Fruit fly (Drosophila melanogaster) whole organism, embryonic: ENCODE data around the gene CG8236.
A peak's percentile ranks its signal among the peaks of the same experiment; 100 is the strongest.

ENCODE experiments used
- ATbp ChIP-seq: fragments of 200-800 bp; sonication (Bioruptor generic); optimal IDR thresholded peaks from 2 replicates; lab custom pipeline; 2017; ENCODE audit warnings: missing biosample characterization, mild to moderate bottlenecking, missing genetic modification characterization, missing genetic modification reagents
- Adf1 ChIP-seq: fragments of 200-800 bp; sonication (Bioruptor generic); IDR thresholded peaks from 2 replicates; pipeline ENCODE4 v1.3.6; 2022; ENCODE audit warnings: missing biosample characterization, missing genetic modification characterization
- B-H2 ChIP-seq: fragments of 200-800 bp; sonication (Bioruptor generic); optimal IDR thresholded peaks from 2 replicates; lab custom pipeline; 2018; ENCODE audit warnings: missing biosample characterization, mild to moderate bottlenecking, missing genetic modification characterization
- BEAF-32 ChIP-seq: fragments of 200-800 bp; sonication (Bioruptor generic); optimal IDR thresholded peaks from 3 replicates; lab custom pipeline; 2017; ENCODE audit warnings: missing biosample characterization, missing genetic modification characterization, mild to moderate bottlenecking, moderate library complexity, missing genetic modification reagents
- Blimp-1 ChIP-seq: fragments of 200-800 bp; sonication (Bioruptor generic); optimal IDR thresholded peaks from 3 replicates; lab custom pipeline; 2018; ENCODE audit warnings: missing biosample characterization, missing genetic modification characterization, mild to moderate bottlenecking, moderate library complexity, missing genetic modification reagents
- C15 ChIP-seq: fragments of 200-800 bp; sonication (Bioruptor generic); IDR thresholded peaks from 3 replicates; pipeline ENCODE4 v1.3.6; 2022; ENCODE audit warnings: missing biosample characterization, missing genetic modification characterization
- CG10209 ChIP-seq: fragments of 200-800 bp; sonication (Bioruptor generic); optimal IDR thresholded peaks from 3 replicates; lab custom pipeline; 2017; ENCODE audit warnings: missing biosample characterization, mild to moderate bottlenecking, missing genetic modification characterization, missing genetic modification reagents
- CG11085 ChIP-seq: fragments of 200-800 bp; sonication (Bioruptor generic); IDR thresholded peaks from 2 replicates; pipeline ENCODE4 v1.3.6; 2022; ENCODE audit warnings: missing biosample characterization, missing genetic modification characterization
- CG11504 ChIP-seq: fragments of 200-800 bp; sonication (Bioruptor generic); optimal IDR thresholded peaks from 3 replicates; lab custom pipeline; 2019; ENCODE audit warnings: missing biosample characterization, mild to moderate bottlenecking, missing genetic modification characterization, moderate library complexity
- CG11695 ChIP-seq: fragments of 200-800 bp; sonication (Bioruptor generic); IDR thresholded peaks from 3 replicates; pipeline ENCODE4 v1.3.6; 2022; ENCODE audit warnings: missing biosample characterization, missing genetic modification characterization
- CG15514 ChIP-seq: fragments of 200-800 bp; sonication (Bioruptor generic); optimal IDR thresholded peaks from 3 replicates; lab custom pipeline; 2017; ENCODE audit warnings: missing biosample characterization, missing genetic modification characterization, mild to moderate bottlenecking, moderate library complexity, missing genetic modification reagents
- CG15696 ChIP-seq: fragments of 200-800 bp; sonication (Bioruptor generic); optimal IDR thresholded peaks from 2 replicates; lab custom pipeline; 2019; ENCODE audit warnings: missing biosample characterization, mild to moderate bottlenecking, missing genetic modification characterization, moderate library complexity
- CG18619 ChIP-seq: fragments of 200-800 bp; sonication (Bioruptor generic); optimal IDR thresholded peaks from 3 replicates; lab custom pipeline; 2017; ENCODE audit warnings: missing biosample characterization, mild to moderate bottlenecking, missing genetic modification characterization
- CG2712 ChIP-seq: fragments of 200-800 bp; optimal IDR thresholded peaks from 3 replicates; lab custom pipeline; 2019; ENCODE audit warnings: missing biosample characterization, mild to moderate bottlenecking, missing genetic modification characterization, moderate library complexity
- CG4617 ChIP-seq: fragments of 200-800 bp; sonication (Bioruptor generic); optimal IDR thresholded peaks from 3 replicates; lab custom pipeline; 2016; ENCODE audit warnings: missing biosample characterization, missing genetic modification characterization, borderline replicate concordance
- CG7839 ChIP-seq: fragments of 200-800 bp; sonication (Bioruptor generic); optimal IDR thresholded peaks from 3 replicates; lab custom pipeline; 2018; ENCODE audit warnings: missing biosample characterization, mild to moderate bottlenecking, missing genetic modification characterization, moderate library complexity
- CG8359 ChIP-seq: fragments of 200-800 bp; sonication (Bioruptor generic); optimal IDR thresholded peaks from 2 replicates; lab custom pipeline; 2017; ENCODE audit warnings: missing biosample characterization, mild to moderate bottlenecking, missing genetic modification characterization, borderline replicate concordance
- CG9727 ChIP-seq: fragments of 200-800 bp; sonication (Bioruptor generic); optimal IDR thresholded peaks from 3 replicates; lab custom pipeline; 2017; ENCODE audit warnings: missing biosample characterization, mild to moderate bottlenecking, missing genetic modification characterization
- CG9817 ChIP-seq: fragments of 200-800 bp; sonication (Bioruptor generic); optimal IDR thresholded peaks from 2 replicates; lab custom pipeline; 2018; ENCODE audit warnings: missing biosample characterization, mild to moderate bottlenecking, missing genetic modification characterization, moderate library complexity
- Dref ChIP-seq: fragments of 200-800 bp; sonication (Bioruptor generic); IDR thresholded peaks from 2 replicates; pipeline ENCODE4 v1.3.6; 2022; ENCODE audit warnings: missing biosample characterization, missing genetic modification characterization
- Lpt ChIP-seq: fragments of >200 bp; optimal IDR thresholded peaks from 2 replicates; lab custom pipeline; 2018; ENCODE audit warnings: missing biosample characterization, missing genetic modification characterization
- MTF-1 ChIP-seq: fragments of 200-800 bp; sonication (Bioruptor generic); optimal IDR thresholded peaks from 2 replicates; lab custom pipeline; 2018; ENCODE audit warnings: missing biosample characterization, mild to moderate bottlenecking, missing genetic modification characterization, borderline replicate concordance
- Nf-YB ChIP-seq: fragments of 200-800 bp; sonication (Bioruptor generic); optimal IDR thresholded peaks from 3 replicates; lab custom pipeline; 2019; ENCODE audit warnings: missing biosample characterization, mild to moderate bottlenecking, missing genetic modification characterization, moderate library complexity
- Opbp ChIP-seq: fragments of 200-800 bp; sonication (Bioruptor generic); IDR thresholded peaks from 3 replicates; pipeline ENCODE4 v1.3.6; 2022; ENCODE audit warnings: missing biosample characterization, missing genetic modification characterization; ENCODE audit not compliant: partially characterized antibody
- Sin3A ChIP-seq: fragments of >200 bp; optimal IDR thresholded peaks from 2 replicates; lab custom pipeline; 2018
- abd-A ChIP-seq: fragments of 200-800 bp; sonication (Bioruptor generic); optimal IDR thresholded peaks from 3 replicates; lab custom pipeline; 2019; ENCODE audit warnings: missing biosample characterization, mild to moderate bottlenecking, missing genetic modification characterization, moderate library complexity
- bsh ChIP-seq, 2 experiments: fragments of 200-800 bp; sonication (Bioruptor generic); optimal IDR thresholded peaks; 2 replicates each; lab custom pipeline; 2017 to 2018; ENCODE audit warnings: mild to moderate bottlenecking in 2 of 2, missing biosample characterization in 2 of 2, missing genetic modification characterization in 2 of 2, moderate library complexity in 1 of 2
- crc ChIP-seq: fragments of 200-800 bp; sonication (Bioruptor generic); optimal IDR thresholded peaks from 2 replicates; lab custom pipeline; 2016; ENCODE audit warnings: missing biosample characterization, missing genetic modification characterization
- cwo ChIP-seq: fragments of 200-800 bp; sonication (Bioruptor generic); optimal IDR thresholded peaks from 3 replicates; lab custom pipeline; 2017; ENCODE audit warnings: missing biosample characterization, missing genetic modification characterization, mild to moderate bottlenecking, moderate library complexity, missing genetic modification reagents
- dmrt11E ChIP-seq: fragments of 200-800 bp; sonication (Bioruptor generic); optimal IDR thresholded peaks from 3 replicates; lab custom pipeline; 2018; ENCODE audit warnings: missing biosample characterization, mild to moderate bottlenecking, missing genetic modification characterization, moderate library complexity
- fd102C ChIP-seq: fragments of 200-800 bp; sonication (Bioruptor generic); optimal IDR thresholded peaks from 2 replicates; lab custom pipeline; 2018; ENCODE audit warnings: missing biosample characterization, mild to moderate bottlenecking, missing genetic modification characterization, moderate library complexity
- fd64A ChIP-seq: fragments of 200-800 bp; sonication (Bioruptor generic); optimal IDR thresholded peaks from 3 replicates; lab custom pipeline; 2018; ENCODE audit warnings: missing biosample characterization, mild to moderate bottlenecking, missing genetic modification characterization
- grau ChIP-seq: fragments of 200-800 bp; optimal IDR thresholded peaks from 3 replicates; lab custom pipeline; 2019; ENCODE audit warnings: missing biosample characterization, mild to moderate bottlenecking, missing genetic modification characterization, moderate library complexity
- gt ChIP-seq: fragments of 200-800 bp; sonication (Bioruptor generic); IDR thresholded peaks from 2 replicates; pipeline ENCODE4 v1.3.6; 2022; ENCODE audit warnings: missing biosample characterization, missing genetic modification characterization
- hkb ChIP-seq, 2 experiments: fragments of 200-800 bp in 1 of 2; fragments of >200 bp in 1 of 2; sonication (Bioruptor generic) in 1 of 2; IDR thresholded peaks in 1 of 2; optimal IDR thresholded peaks in 1 of 2; 2 replicates each; pipeline versions ENCODE4 v1.3.6 to Lab custom; 2017 to 2022; ENCODE audit warnings: missing biosample characterization in 1 of 2, missing genetic modification characterization in 1 of 2
- inv ChIP-seq: fragments of 200-800 bp; sonication (Bioruptor generic); IDR thresholded peaks from 2 replicates; pipeline ENCODE4 v1.3.6; 2022; ENCODE audit warnings: missing biosample characterization, missing genetic modification characterization; ENCODE audit not compliant: partially characterized antibody
- maf-S ChIP-seq: fragments of 200-800 bp; sonication (Bioruptor generic); optimal IDR thresholded peaks from 2 replicates; lab custom pipeline; 2016; ENCODE audit warnings: missing biosample characterization, missing genetic modification characterization
- nau ChIP-seq: fragments of 200-800 bp; sonication (Bioruptor generic); optimal IDR thresholded peaks from 3 replicates; lab custom pipeline; 2017; ENCODE audit warnings: missing biosample characterization, mild to moderate bottlenecking, missing genetic modification characterization, missing genetic modification reagents
- pros ChIP-seq: fragments of 200-800 bp; sonication (Bioruptor generic); optimal IDR thresholded peaks from 3 replicates; lab custom pipeline; 2019; ENCODE audit warnings: missing biosample characterization, mild to moderate bottlenecking, missing genetic modification characterization, moderate library complexity
- pum ChIP-seq: fragments of 200-800 bp; sonication (Bioruptor generic); optimal IDR thresholded peaks from 2 replicates; lab custom pipeline; 2016; ENCODE audit warnings: missing biosample characterization, missing genetic modification characterization
- ranshi ChIP-seq: fragments of 200-800 bp; sonication (Bioruptor generic); IDR thresholded peaks from 2 replicates; pipeline ENCODE4 v1.3.6; 2022; ENCODE audit warnings: missing biosample characterization, missing genetic modification characterization
- sd ChIP-seq: fragments of 200-800 bp; sonication (Bioruptor generic); optimal IDR thresholded peaks from 3 replicates; lab custom pipeline; 2018; ENCODE audit warnings: missing biosample characterization, mild to moderate bottlenecking, missing genetic modification characterization, moderate library complexity
- slbo ChIP-seq: fragments of 200-800 bp; sonication (Bioruptor generic); IDR thresholded peaks from 2 replicates; pipeline ENCODE4 v1.3.6; 2022; ENCODE audit warnings: missing biosample characterization, missing genetic modification characterization
- slp2 ChIP-seq: fragments of 200-800 bp; sonication (Bioruptor generic); optimal IDR thresholded peaks from 2 replicates; lab custom pipeline; 2016; ENCODE audit warnings: missing biosample characterization, missing genetic modification characterization
- sug ChIP-seq: fragments of 200-800 bp; optimal IDR thresholded peaks from 2 replicates; lab custom pipeline; 2019; ENCODE audit warnings: missing biosample characterization, mild to moderate bottlenecking, missing genetic modification characterization, moderate library complexity
- tap ChIP-seq: fragments of 200-800 bp; optimal IDR thresholded peaks from 3 replicates; lab custom pipeline; 2019; ENCODE audit warnings: missing biosample characterization, mild to moderate bottlenecking, missing genetic modification characterization, moderate library complexity
- tx ChIP-seq: fragments of 200-800 bp; sonication (Bioruptor generic); optimal IDR thresholded peaks from 2 replicates; lab custom pipeline; 2016; ENCODE audit warnings: missing biosample characterization, missing genetic modification characterization
- vfl ChIP-seq: fragments of 200-800 bp; sonication (Bioruptor generic); optimal IDR thresholded peaks from 2 replicates; lab custom pipeline; 2016; ENCODE audit warnings: missing biosample characterization, missing genetic modification characterization

Gene CG8236

dm6 chr3R:8819551-8820057, 50.4 kb downstream of the CG8236 start (continued):
- peak; percentile 8; the same call in 1 of the 2 replicates for TF ChIP-seq Adf1 (GFP tag; lab: Robert Waterston, UW)
- TF ChIP-seq BEAF-32 (GFP tag; lab: Kevin White, UChicago) = no peak
- peak; percentile 47 for TF ChIP-seq CG8359 (GFP tag; lab: Kevin White, UChicago)
- peak; percentile 66 for TF ChIP-seq sd (tag; lab: Kevin White, UChicago)
- TF ChIP-seq CG11085 (GFP tag; lab: Robert Waterston, UW) = no peak
- peak; percentile 41 for TF ChIP-seq CG15514 (GFP tag; lab: Kevin White, UChicago)
- TF ChIP-seq Lpt (GFP tag; lab: Kevin White, UChicago) = no peak
- peak; percentile 19 for TF ChIP-seq cwo (GFP tag; lab: Kevin White, UChicago)
- TF ChIP-seq CG7839 (tag; lab: Kevin White, UChicago) = no peak
- no peak for TF ChIP-seq fd102C
- no peak for TF ChIP-seq ranshi (GFP tag; lab: Robert Waterston, UW)
- no peak for TF ChIP-seq C15 (GFP tag; lab: Robert Waterston, UW)
- no peak for TF ChIP-seq slp2 (GFP tag; lab: Kevin White, UChicago)
- TF ChIP-seq sug = peak; percentile 24
- no peak for TF ChIP-seq CG9817
- no peak for TF ChIP-seq Sin3A (lab: Kevin White, UChicago)
- no peak for TF ChIP-seq CG4617 (GFP tag; lab: Kevin White, UChicago)
- peak; percentile 14 for TF ChIP-seq ATbp (GFP tag; lab: Kevin White, UChicago)
- peak; percentile 28 for TF ChIP-seq B-H2 (GFP tag; lab: Kevin White, UChicago)
- peak; percentile 51 for TF ChIP-seq fd64A (GFP tag; lab: Kevin White, UChicago)
- TF ChIP-seq pros = peak; percentile 32
- no peak for TF ChIP-seq CG18619 (GFP tag; lab: Kevin White, UChicago)
- TF ChIP-seq Nf-YB = no peak
- no peak for TF ChIP-seq tap
- TF ChIP-seq maf-S (GFP tag; lab: Kevin White, UChicago) = peak; percentile 28
- TF ChIP-seq abd-A (tag; lab: Kevin White, UChicago) = peak; percentile 26
- no peak for TF ChIP-seq grau (tag; lab: Kevin White, UChicago)
- TF ChIP-seq crc = no peak
- TF ChIP-seq CG10209 = peak; percentile 56
- no peak for TF ChIP-seq inv (GFP tag; lab: Robert Waterston, UW)
- TF ChIP-seq CG11695 (GFP tag; lab: Robert Waterston, UW) = peak; percentile 37; the same call in 1 of the 3 replicates
- no peak for TF ChIP-seq hkb (optimal IDR thresholded peaks at IDR 0.05; lab: Kevin White, UChicago)
- peak; percentile 41; the same call in 1 of the 2 replicates for TF ChIP-seq hkb (GFP tag; IDR thresholded peaks at IDR 0.05; lab: Robert Waterston, UW)
- no peak for TF ChIP-seq Dref (GFP tag; lab: Robert Waterston, UW)
- no peak for TF ChIP-seq Blimp-1 (GFP tag; lab: Kevin White, UChicago)
- peak; percentile 48 for TF ChIP-seq CG15696
- TF ChIP-seq vfl = peak; percentile 30
- TF ChIP-seq nau (GFP tag; lab: Kevin White, UChicago) = peak; percentile 20
- peak; percentile 16 for TF ChIP-seq dmrt11E (tag; lab: Kevin White, UChicago)
- peak; percentile 2 for TF ChIP-seq MTF-1 (GFP tag; lab: Kevin White, UChicago)
- TF ChIP-seq CG2712 (tag; lab: Kevin White, UChicago) = no peak
- TF ChIP-seq Opbp (GFP tag; lab: Robert Waterston, UW) = 0 out of 3 replicates have a peak, but pooled peaks have one; percentile 7
- peak; percentile 6 for TF ChIP-seq tx (GFP tag; lab: Kevin White, UChicago)
- peak; percentile 64 for TF ChIP-seq CG9727 (GFP tag; lab: Kevin White, UChicago)
- peak; percentile 43; the same call in 1 of the 2 replicates for TF ChIP-seq gt (GFP tag; lab: Robert Waterston, UW)
- peak; percentile 9 for TF ChIP-seq CG11504 (tag; lab: Kevin White, UChicago)
- TF ChIP-seq pum (GFP tag; lab: Kevin White, UChicago) = no peak
- TF ChIP-seq bsh (GFP tag; optimal IDR thresholded peaks at IDR 0.05; lab: Kevin White, UChicago) = peak in 1 of 2 experiments; percentile 27
- TF ChIP-seq slbo (GFP tag; lab: Robert Waterston, UW) = no peak; the same call in 1 of the 2 replicates
